Worm (Caenorhabditis elegans): ENCODE data around the gene clec-213.

The clec-213 gene

DNA sequence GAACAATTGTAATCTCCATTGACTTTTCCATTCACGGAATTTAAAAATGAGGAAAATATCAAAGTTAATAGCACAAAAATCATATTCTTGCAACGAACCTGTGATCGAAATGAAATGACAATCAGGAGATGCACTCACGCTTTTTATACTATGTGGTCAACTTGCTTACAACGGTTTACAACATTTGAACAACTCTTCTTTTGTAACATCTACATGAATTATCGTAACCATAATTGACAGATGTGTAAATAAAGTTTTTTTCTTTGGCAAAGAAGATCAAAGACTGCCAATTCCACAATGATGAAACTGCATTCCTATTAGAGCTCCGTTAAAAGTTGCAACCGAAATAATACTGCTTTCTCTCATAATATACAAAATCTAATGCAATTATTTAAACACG, 34.8 kb downstream of the clec-213 start, which contains the start of gene F07C4.10:
Gene F07C4.10 (minus strand): TSS at position 101 of the 400 bp plus-strand sequence.
- TF ChIP-seq cebp-2 (GFP tag; IDR thresholded peaks at IDR 0.05) (no peak), ceh-27 (GFP tag; optimal IDR thresholded peaks at IDR 0.05) (no peak), nfyb-1 (GFP tag; IDR thresholded peaks at IDR 0.05) (no peak), nfya-2 (GFP tag; IDR thresholded peaks at IDR 0.05) (no peak), rcor-1 (GFP tag; IDR thresholded peaks at IDR 0.05) (no peak), ztf-28 (GFP tag; IDR thresholded peaks at IDR 0.05) (no peak), K11D2.4 (GFP tag; IDR thresholded peaks at IDR 0.05) (no peak), madf-3 (GFP tag; IDR thresholded peaks at IDR 0.05) (no peak), ztf-22 (GFP tag; optimal IDR thresholded peaks at IDR 0.05) (no peak), Y53G8AR.9 (GFP tag; conservative IDR thresholded peaks at IDR 0.05) (no peak), tbx-9 (tag; optimal IDR thresholded peaks at IDR 0.05; ENCODE audit: borderline replicate concordance) (no peak)

- no peak for TF ChIP-seq unc-62 (GFP tag; optimal IDR thresholded peaks at IDR 0.05)
- no peak for TF ChIP-seq F49E8.2 (tag; optimal IDR thresholded peaks at IDR 0.05; ENCODE audit: insufficient read depth)
- TF ChIP-seq aptf-2 (GFP tag; conservative IDR thresholded peaks at IDR 0.05): no peak
- TF ChIP-seq mes-4 (tag; optimal IDR thresholded peaks at IDR 0.05): no peak
- no peak for TF ChIP-seq chd-7 (tag; optimal IDR thresholded peaks at IDR 0.05)
- no peak for TF ChIP-seq sptf-2 (GFP tag; optimal IDR thresholded peaks at IDR 0.05)
- no peak for TF ChIP-seq tbp1 (GFP tag; optimal IDR thresholded peaks at IDR 0.05)
- TF ChIP-seq ama-1 (optimal IDR thresholded peaks at IDR 0.05): no peak
- no peak for TF ChIP-seq ama-1 (GFP tag; optimal IDR thresholded peaks at IDR 0.05)
- TF ChIP-seq hlh-26 (GFP tag; conservative IDR thresholded peaks at IDR 0.05): no peak
- TF ChIP-seq egl-44 (GFP tag; IDR thresholded peaks at IDR 0.05): no peak
- TF ChIP-seq let-526 (GFP tag; IDR thresholded peaks at IDR 0.05): no peak
- TF ChIP-seq ztf-26 (tag; optimal IDR thresholded peaks at IDR 0.05): no peak
- TF ChIP-seq repo-1 (tag; optimal IDR thresholded peaks at IDR 0.05): no peak
- no peak for TF ChIP-seq nhr-179 (tag; optimal IDR thresholded peaks at IDR 0.05)
- TF ChIP-seq rcor-1 (GFP tag; IDR thresholded peaks at IDR 0.05): no peak
- TF ChIP-seq ztf-6 (GFP tag; IDR thresholded peaks at IDR 0.05): no peak
- TF ChIP-seq unc-130 (GFP tag; optimal IDR thresholded peaks at IDR 0.05): no peak
Observed at ce11 chrV:7641718-7642117, 36.8 kb downstream of the clec-213 start.

- TF ChIP-seq mes-4 (tag; optimal IDR thresholded peaks at IDR 0.05) (no peak), hlh-26 (GFP tag; conservative IDR thresholded peaks at IDR 0.05) (no peak), mcd-1 (GFP tag; IDR thresholded peaks at IDR 0.05) (no peak), tbp1 (GFP tag; optimal IDR thresholded peaks at IDR 0.05) (no peak), lin-26 (GFP tag; IDR thresholded peaks at IDR 0.05) (no peak), madf-6 (GFP tag; IDR thresholded peaks at IDR 0.05) (no peak), unc-62 (GFP tag; optimal IDR thresholded peaks at IDR 0.05) (no peak), B0261.1 (tag; optimal IDR thresholded peaks at IDR 0.05) (no peak)
Observed at ce11 chrV:7643416-7643815, 38.5 kb downstream of the clec-213 start, which contains the start of gene F07C4.11. TSS of gene F07C4.11 (minus strand) at chrV:7643516.

DNA sequence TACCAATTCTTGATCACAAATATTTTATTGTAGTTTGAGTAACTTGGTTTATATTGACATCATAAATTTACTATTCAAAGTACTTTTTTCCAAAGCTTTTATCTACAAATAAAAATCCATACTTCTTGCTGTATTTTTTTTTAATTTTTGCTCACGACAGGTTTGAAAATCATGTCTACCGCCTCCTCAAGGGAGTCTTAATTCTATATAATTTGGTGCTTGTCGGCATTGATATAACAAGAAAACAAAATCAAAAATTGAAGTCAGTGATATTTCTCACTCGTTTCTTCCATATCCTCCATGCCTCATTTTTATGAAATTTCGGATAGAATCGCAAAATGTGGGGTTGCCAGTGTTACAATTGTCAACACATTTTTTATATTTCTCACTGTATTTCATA, 40.5 kb downstream of the clec-213 start, which contains the start of gene str-47:
Gene str-47 (plus strand): TSS at position 301 of the 400 bp plus-strand sequence.
- TF ChIP-seq F52B5.7 (tag; optimal IDR thresholded peaks at IDR 0.05) (no peak), lag-1 (GFP tag; IDR thresholded peaks at IDR 0.05) (no peak), ztf-18 (tag; optimal IDR thresholded peaks at IDR 0.05) (no peak)
